Fruit fly (Drosophila melanogaster) whole organism, embryonic: ENCODE results near the gene ATbp.

Source experiments
- NC2β ChIP-seq: fragments of 200-800 bp; sonication (Bioruptor generic); optimal IDR thresholded peaks from 2 replicates; lab custom pipeline; 2016; ENCODE audit warnings: missing biosample characterization, missing genetic modification characterization
- Xrp1 ChIP-seq: fragments of 200-800 bp; sonication (Bioruptor generic); IDR thresholded peaks from 2 replicates; pipeline ENCODE4 v1.3.6; 2022; ENCODE audit warnings: missing biosample characterization, missing genetic modification characterization
- cwo ChIP-seq: fragments of 200-800 bp; sonication (Bioruptor generic); optimal IDR thresholded peaks from 3 replicates; lab custom pipeline; 2017; ENCODE audit warnings: missing biosample characterization, missing genetic modification characterization, mild to moderate bottlenecking, moderate library complexity, missing genetic modification reagents
- kah ChIP-seq: fragments of 200-800 bp; sonication (Bioruptor generic); optimal IDR thresholded peaks from 2 replicates; lab custom pipeline; 2018; ENCODE audit warnings: missing biosample characterization, mild to moderate bottlenecking, missing genetic modification characterization

DNA sequence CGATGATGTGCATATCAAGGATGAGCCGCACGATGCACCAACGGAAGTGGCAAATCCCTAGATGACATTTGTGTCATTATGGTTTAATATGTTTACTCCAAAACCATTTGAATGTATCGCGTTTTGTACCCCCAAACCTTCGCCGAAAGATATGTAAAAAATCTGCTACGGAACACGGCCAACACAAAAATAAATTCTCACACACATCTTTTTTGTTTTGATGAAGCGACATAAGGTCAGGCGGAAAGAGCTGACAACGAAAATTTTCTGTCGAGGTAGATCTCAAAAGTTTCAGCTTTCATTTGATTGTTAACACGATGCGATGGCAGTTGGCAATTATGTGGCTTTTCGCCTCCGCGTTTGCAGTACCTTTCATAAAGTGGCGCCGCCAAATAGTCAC, 21.4 kb upstream of the ATbp start, which contains the start of gene CG17169:
- TF ChIP-seq kah (GFP tag; lab: Kevin White, UChicago), result no peak
- no peak for TF ChIP-seq Xrp1
- no peak for TF ChIP-seq NC2β
- no peak for TF ChIP-seq cwo (GFP tag; lab: Kevin White, UChicago)
